Worm (Caenorhabditis elegans) whole organism, young adult: ENCODE data around the gene glb-11.
A peak's percentile ranks its signal among the peaks of the same experiment; 100 is the strongest.

Experiments
- B0336.3 ChIP-seq: fragments of 200-800 bp; sonication (Bioruptor generic); IDR thresholded peaks from 2 replicates; pipeline ENCODE4 v1.3.6; 2022; ENCODE audit warnings: missing genetic modification characterization, missing compliant biosample characterization
- C06A6.2 ChIP-seq: fragments of 200-800 bp; sonication (Bioruptor generic); conservative IDR thresholded peaks from 2 replicates; pipeline ENCODE4 v1.3.6; 2022; ENCODE audit warnings: missing genetic modification characterization, missing compliant biosample characterization
- F23B12.7 ChIP-seq: sonication (generic microtip); optimal IDR thresholded peaks from 2 replicates; lab custom pipeline; 2017; ENCODE audit warnings: missing genetic modification characterization, mild to moderate bottlenecking, missing compliant biosample characterization, antibody characterized with exemption, moderate library complexity; ENCODE audit not compliant: insufficient read depth
- F33H1.4 ChIP-seq: fragments of 200-800 bp; sonication (Bioruptor generic); IDR thresholded peaks from 2 replicates; pipeline ENCODE4 v1.3.6; 2022; ENCODE audit warnings: missing genetic modification reagents, missing genetic modification characterization, missing compliant biosample characterization
- F57A8.1 ChIP-seq: fragments of 200-800 bp; sonication (Bioruptor generic); optimal IDR thresholded peaks from 2 replicates; lab custom pipeline; 2018; ENCODE audit warnings: mild to moderate bottlenecking, missing genetic modification characterization, moderate library complexity, missing compliant biosample characterization
- F57C9.4 ChIP-seq: sonication (generic microtip); optimal IDR thresholded peaks from 2 replicates; lab custom pipeline; 2017; ENCODE audit warnings: mild to moderate bottlenecking, missing genetic modification characterization, missing compliant biosample characterization
- K12H6.12 ChIP-seq: fragments of 200-800 bp; sonication (Bioruptor generic); optimal IDR thresholded peaks from 2 replicates; lab custom pipeline; 2018; ENCODE audit warnings: mild to moderate bottlenecking, missing genetic modification characterization, missing compliant biosample characterization
- T26A5.8 ChIP-seq: sonication (generic microtip); optimal IDR thresholded peaks from 2 replicates; lab custom pipeline; 2016; ENCODE audit warnings: missing genetic modification characterization, missing compliant biosample characterization
- Y53F4B.3 ChIP-seq: fragments of 200-800 bp; sonication (Bioruptor generic); IDR thresholded peaks from 2 replicates; pipeline ENCODE4 v1.3.6; 2022; ENCODE audit warnings: missing genetic modification reagents, missing genetic modification characterization, missing compliant biosample characterization
- Y53G8AR.9 ChIP-seq: fragments of 200-800 bp; sonication (Bioruptor generic); conservative IDR thresholded peaks from 2 replicates; pipeline ENCODE4 v1.3.6; 2022; ENCODE audit warnings: missing genetic modification reagents, missing genetic modification characterization, missing compliant biosample characterization
- Y56A3A.18 ChIP-seq: fragments of 200-800 bp; sonication (Bioruptor generic); IDR thresholded peaks from 2 replicates; pipeline ENCODE4 v1.3.6; 2022; ENCODE audit warnings: missing genetic modification reagents, missing genetic modification characterization, missing compliant biosample characterization
- Y67H2A.10 ChIP-seq: fragments of 200-800 bp; sonication (Bioruptor generic); conservative IDR thresholded peaks from 2 replicates; pipeline ENCODE4 v1.3.6; 2022; ENCODE audit warnings: missing genetic modification reagents, missing genetic modification characterization, missing compliant biosample characterization
- Y95B8A.8 ChIP-seq: fragments of 200-800 bp; sonication (Bioruptor generic); IDR thresholded peaks from 2 replicates; pipeline ENCODE4 v1.3.6; 2022; ENCODE audit warnings: missing genetic modification reagents, missing genetic modification characterization, missing compliant biosample characterization
- atf-7 ChIP-seq: sonication (generic microtip); optimal IDR thresholded peaks from 2 replicates; lab custom pipeline; 2017; ENCODE audit warnings: mild to moderate bottlenecking, missing genetic modification characterization, missing compliant biosample characterization
- ceh-100 ChIP-seq: fragments of 200-800 bp; sonication (Bioruptor generic); IDR thresholded peaks from 2 replicates; pipeline ENCODE4 v1.3.6; 2022; ENCODE audit warnings: missing genetic modification reagents, missing genetic modification characterization, missing compliant biosample characterization
- ceh-40 ChIP-seq: fragments of 200-800 bp; sonication (Bioruptor generic); IDR thresholded peaks from 2 replicates; pipeline ENCODE4 v1.3.6; 2022; ENCODE audit warnings: missing genetic modification characterization, missing compliant biosample characterization
- ceh-58 ChIP-seq: fragments of 200-800 bp; sonication (Bioruptor generic); IDR thresholded peaks from 2 replicates; pipeline ENCODE4 v1.3.6; 2022; ENCODE audit warnings: missing genetic modification characterization, missing compliant biosample characterization
- ceh-91 ChIP-seq: fragments of 200-800 bp; sonication (Bioruptor generic); IDR thresholded peaks from 2 replicates; pipeline ENCODE4 v1.3.6; 2022; ENCODE audit warnings: missing genetic modification reagents, missing genetic modification characterization, missing compliant biosample characterization
- chd-7 ChIP-seq: sonication (generic microtip); optimal IDR thresholded peaks from 2 replicates; lab custom pipeline; 2016; ENCODE audit warnings: mild to moderate bottlenecking, missing genetic modification characterization, moderate library complexity, missing compliant biosample characterization
- die-1 ChIP-seq: sonication (generic microtip); optimal IDR thresholded peaks from 2 replicates; lab custom pipeline; 2016; ENCODE audit warnings: missing genotype, mild to moderate bottlenecking, missing genetic modification characterization, missing compliant biosample characterization
- dox-1 ChIP-seq: fragments of 200-800 bp; sonication (Bioruptor generic); IDR thresholded peaks from 2 replicates; pipeline ENCODE4 v1.3.6; 2022; ENCODE audit warnings: missing genetic modification reagents, missing genetic modification characterization, missing compliant biosample characterization
- ekl-4 ChIP-seq: fragments of 200-800 bp; sonication (Bioruptor generic); IDR thresholded peaks from 2 replicates; pipeline ENCODE4 v1.3.6; 2022; ENCODE audit warnings: missing genetic modification reagents, missing genetic modification characterization, missing compliant biosample characterization
- ets-4 ChIP-seq: fragments of 200-800 bp; sonication (Bioruptor generic); optimal IDR thresholded peaks from 2 replicates; lab custom pipeline; 2018; ENCODE audit warnings: mild to moderate bottlenecking, missing genetic modification characterization, missing compliant biosample characterization
- fkh-3 ChIP-seq: sonication (generic microtip); optimal IDR thresholded peaks from 2 replicates; lab custom pipeline; 2016; ENCODE audit warnings: mild to moderate bottlenecking, missing genetic modification characterization, missing compliant biosample characterization
- hrde-1 ChIP-seq: sonication (generic microtip); optimal IDR thresholded peaks from 2 replicates; lab custom pipeline; 2016; ENCODE audit warnings: missing genetic modification characterization, mild to moderate bottlenecking, missing compliant biosample characterization, moderate library complexity, missing genotype, missing genetic modification reagents, borderline replicate concordance
- hsf-1 ChIP-seq: fragments of 200-800 bp; sonication (Bioruptor generic); IDR thresholded peaks from 2 replicates; pipeline ENCODE4 v1.3.6; 2022; ENCODE audit warnings: missing genetic modification reagents, missing genetic modification characterization, missing compliant biosample characterization
- let-526 ChIP-seq: fragments of 200-800 bp; sonication (Bioruptor generic); IDR thresholded peaks from 2 replicates; pipeline ENCODE4 v1.3.6; 2022; ENCODE audit warnings: missing genetic modification reagents, missing genetic modification characterization, missing compliant biosample characterization
- lin-40 ChIP-seq: sonication (generic microtip); optimal IDR thresholded peaks from 2 replicates; lab custom pipeline; 2016; ENCODE audit warnings: missing genetic modification characterization, mild to moderate bottlenecking, missing compliant biosample characterization, missing genotype, missing genetic modification reagents
- lin-54 ChIP-seq: fragments of 200-800 bp; sonication (Bioruptor generic); optimal IDR thresholded peaks from 2 replicates; lab custom pipeline; 2018; ENCODE audit warnings: mild to moderate bottlenecking, missing genetic modification characterization, missing compliant biosample characterization
- lsl-1 ChIP-seq: fragments of 200-800 bp; sonication (Bioruptor generic); optimal IDR thresholded peaks from 2 replicates; lab custom pipeline; 2018; ENCODE audit warnings: mild to moderate bottlenecking, missing genetic modification characterization, moderate library complexity, missing compliant biosample characterization
- madf-3 ChIP-seq: fragments of 200-800 bp; sonication (Bioruptor generic); IDR thresholded peaks from 2 replicates; pipeline ENCODE4 v1.3.6; 2022; ENCODE audit warnings: missing genetic modification reagents, missing genetic modification characterization, missing compliant biosample characterization
- madf-6 ChIP-seq: fragments of 200-800 bp; sonication (Bioruptor generic); IDR thresholded peaks from 2 replicates; pipeline ENCODE4 v1.3.6; 2022; ENCODE audit warnings: missing genetic modification reagents, missing genetic modification characterization, missing compliant biosample characterization
- madf-8 ChIP-seq: fragments of 200-800 bp; sonication (Bioruptor generic); conservative IDR thresholded peaks from 2 replicates; pipeline ENCODE4 v1.3.6; 2022; ENCODE audit warnings: missing genetic modification reagents, missing genetic modification characterization, missing compliant biosample characterization
- mes-4 ChIP-seq: sonication (generic microtip); optimal IDR thresholded peaks from 2 replicates; lab custom pipeline; 2016; ENCODE audit warnings: missing genotype, missing genetic modification characterization, missing compliant biosample characterization
- nfya-1 ChIP-seq: sonication (generic microtip); optimal IDR thresholded peaks from 2 replicates; lab custom pipeline; 2017; ENCODE audit warnings: antibody characterized with exemption, missing compliant biosample characterization, missing genetic modification characterization, borderline replicate concordance; ENCODE audit not compliant: insufficient read depth
- nfya-2 ChIP-seq: fragments of 200-800 bp; sonication (Bioruptor generic); IDR thresholded peaks from 2 replicates; pipeline ENCODE4 v1.3.6; 2022; ENCODE audit warnings: missing genetic modification reagents, missing genetic modification characterization, missing compliant biosample characterization
- nhr-27 ChIP-seq: fragments of 200-800 bp; sonication (Bioruptor generic); optimal IDR thresholded peaks from 2 replicates; lab custom pipeline; 2018; ENCODE audit warnings: mild to moderate bottlenecking, missing genetic modification characterization, moderate library complexity, missing compliant biosample characterization
- nhr-90 ChIP-seq: sonication (generic microtip); optimal IDR thresholded peaks from 2 replicates; lab custom pipeline; 2016; ENCODE audit warnings: missing genotype, mild to moderate bottlenecking, missing genetic modification characterization, missing compliant biosample characterization
- pha-4 ChIP-seq: fragments of 150-350 bp; sonication (generic microtip); optimal IDR thresholded peaks from 2 replicates; lab custom pipeline; 2014; ENCODE audit warnings: missing biosample characterization, missing genetic modification reagents, missing genetic modification characterization
- snpc-1.1 ChIP-seq: sonication (generic microtip); optimal IDR thresholded peaks from 2 replicates; lab custom pipeline; 2017; ENCODE audit warnings: missing genetic modification characterization, mild to moderate bottlenecking, missing compliant biosample characterization, antibody characterized with exemption, moderate library complexity, missing genotype, missing genetic modification reagents; ENCODE audit not compliant: insufficient read depth
- snpc-3.4 ChIP-seq: sonication (generic microtip); optimal IDR thresholded peaks from 2 replicates; lab custom pipeline; 2017; ENCODE audit warnings: missing genetic modification characterization, mild to moderate bottlenecking, missing compliant biosample characterization, antibody characterized with exemption, moderate library complexity, missing genotype, missing genetic modification reagents
- snpc-4 ChIP-seq, 5 experiments: fragments of 150-350 bp in 1 of 5; sonication (generic microtip) in 4 of 5; optimal IDR thresholded peaks; 2 replicates each; lab custom pipeline; 2014 to 2018; ENCODE audit warnings: missing genetic modification characterization in 5 of 5, missing biosample characterization in 3 of 5, antibody characterized with exemption in 2 of 5, mild to moderate bottlenecking in 2 of 5, missing compliant biosample characterization in 2 of 5, missing genotype in 2 of 5, moderate library complexity in 2 of 5, missing genetic modification reagents in 1 of 5
- somi-1 ChIP-seq: fragments of 200-800 bp; sonication (Bioruptor generic); optimal IDR thresholded peaks from 2 replicates; lab custom pipeline; 2018; ENCODE audit warnings: mild to moderate bottlenecking, missing genetic modification characterization, missing compliant biosample characterization
- tbp1 ChIP-seq: fragments of 200-800 bp; sonication (Bioruptor generic); optimal IDR thresholded peaks from 2 replicates; lab custom pipeline; 2018; ENCODE audit warnings: mild to moderate bottlenecking, missing genetic modification characterization, missing compliant biosample characterization
- tlf-1 ChIP-seq: fragments of 200-800 bp; sonication (Bioruptor generic); optimal IDR thresholded peaks from 2 replicates; lab custom pipeline; 2018; ENCODE audit warnings: mild to moderate bottlenecking, missing genetic modification characterization, missing compliant biosample characterization
- ztf-25 ChIP-seq: fragments of 200-800 bp; sonication (Bioruptor generic); IDR thresholded peaks from 2 replicates; pipeline ENCODE4 v1.3.6; 2022; ENCODE audit warnings: missing genetic modification reagents, missing genetic modification characterization, missing compliant biosample characterization
- ztf-6 ChIP-seq: fragments of 200-800 bp; sonication (Bioruptor generic); IDR thresholded peaks from 2 replicates; pipeline ENCODE4 v1.3.6; 2022; ENCODE audit warnings: missing genetic modification reagents, missing genetic modification characterization, missing compliant biosample characterization

The glb-11 gene

DNA sequence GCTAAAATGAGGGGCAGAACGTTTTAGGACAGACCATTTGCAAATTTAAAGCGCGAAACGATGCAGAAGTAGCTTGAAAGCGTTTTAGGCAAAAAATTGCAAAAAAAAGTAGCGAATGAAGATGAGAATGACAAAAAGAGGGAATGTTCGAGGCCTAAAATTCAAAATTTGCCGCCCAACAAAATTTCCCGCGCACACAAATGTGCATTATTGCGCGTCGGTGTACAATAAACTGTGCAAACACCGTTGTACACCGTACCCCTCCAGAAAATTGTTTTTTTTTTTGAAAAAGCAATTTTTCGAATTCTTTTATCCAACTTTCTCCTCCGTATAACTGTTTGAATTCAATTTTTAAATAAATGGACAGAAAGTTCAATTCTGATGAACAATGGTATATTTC is 27.8 kb upstream of the glb-11 start, which contains the start of gene snpc-3.4:
TSS of gene snpc-3.4 (plus strand) at position 237 of the 400 bp plus-strand sequence.
- peak; percentile 88 for TF ChIP-seq ekl-4
- peak; percentile 65 for TF ChIP-seq tbp1 (GFP tag; lab: Kevin White, UChicago)
- no peak for TF ChIP-seq Y56A3A.18 (GFP tag; lab: Robert Waterston, UW)
- no peak for TF ChIP-seq nfya-2 (GFP tag; lab: Robert Waterston, UW)
- TF ChIP-seq die-1 (tag; lab: Kevin White, UChicago): no peak
- TF ChIP-seq lsl-1 (GFP tag; lab: Kevin White, UChicago): peak; percentile 96
- TF ChIP-seq F57A8.1 (GFP tag; lab: Kevin White, UChicago): no peak
- TF ChIP-seq F57C9.4 (tag; lab: Kevin White, UChicago): no peak
- TF ChIP-seq B0336.3 (GFP tag; lab: Robert Waterston, UW): peak; percentile 84
- peak; percentile 95 for TF ChIP-seq madf-3 (GFP tag; lab: Robert Waterston, UW)
- peak; percentile 61; the same call in 1 of the 2 replicates for TF ChIP-seq ceh-100 (GFP tag; lab: Robert Waterston, UW)
- TF ChIP-seq ceh-91 (GFP tag; lab: Robert Waterston, UW): peak; percentile 96
- peak; percentile 70 for TF ChIP-seq snpc-1.1 (tag; lab: Kevin White, UChicago)
- TF ChIP-seq C06A6.2 (GFP tag; lab: Robert Waterston, UW): no peak
- TF ChIP-seq madf-6 (GFP tag; lab: Robert Waterston, UW): peak; percentile 99
- no peak for TF ChIP-seq fkh-3
- TF ChIP-seq nhr-90 (tag; lab: Kevin White, UChicago): no peak
- 0 out of 2 replicates have a peak, but pooled peaks have one; percentile 10 for TF ChIP-seq Y67H2A.10 (GFP tag; lab: Robert Waterston, UW)
- no peak for TF ChIP-seq mes-4
- peak; percentile 95 for TF ChIP-seq Y95B8A.8
- peak; percentile 94 for TF ChIP-seq tlf-1 (GFP tag; lab: Kevin White, UChicago)
- TF ChIP-seq pha-4 (tag; lab: Kevin White, UChicago): no peak
- peak; percentile 86 for TF ChIP-seq F33H1.4 (GFP tag; lab: Robert Waterston, UW)
- TF ChIP-seq Y53G8AR.9: peak; percentile 85
- peak; percentile 7; the same call in 1 of the 2 replicates for TF ChIP-seq Y53F4B.3 (GFP tag; lab: Robert Waterston, UW)
- peak; percentile 98 for TF ChIP-seq hsf-1 (GFP tag; lab: Robert Waterston, UW)
- no peak for TF ChIP-seq atf-7 (tag; lab: Kevin White, UChicago)
- TF ChIP-seq ceh-40 (GFP tag; lab: Robert Waterston, UW): no peak
- peak; percentile 21 for TF ChIP-seq F23B12.7 (tag; lab: Kevin White, UChicago)
- TF ChIP-seq K12H6.12 (tag; lab: Kevin White, UChicago): no peak
- no peak for TF ChIP-seq T26A5.8 (tag; lab: Kevin White, UChicago)
- no peak for TF ChIP-seq let-526 (GFP tag; lab: Robert Waterston, UW)
- TF ChIP-seq ztf-6 (GFP tag; lab: Robert Waterston, UW): 0 out of 2 replicates have a peak, but pooled peaks have one; percentile 18
- TF ChIP-seq ceh-58: no peak
- TF ChIP-seq lin-40 (tag; lab: Kevin White, UChicago): peak; percentile 37
- no peak for TF ChIP-seq somi-1 (GFP tag; lab: Kevin White, UChicago)
- TF ChIP-seq nhr-27 (tag; lab: Kevin White, UChicago): no peak
- peak; percentile 94 for TF ChIP-seq snpc-3.4 (tag; lab: Kevin White, UChicago)
- no peak for TF ChIP-seq nfya-1 (tag; lab: Kevin White, UChicago)
- peak; percentile 92 for TF ChIP-seq dox-1 (GFP tag; lab: Robert Waterston, UW)
- no peak for TF ChIP-seq ets-4 (GFP tag; lab: Kevin White, UChicago)
- TF ChIP-seq ztf-25 (GFP tag; lab: Robert Waterston, UW): no peak
- TF ChIP-seq madf-8 (GFP tag; lab: Robert Waterston, UW): peak; percentile 96
- TF ChIP-seq hrde-1 (tag; lab: Kevin White, UChicago): peak; percentile 4
- peak; percentile 27 for TF ChIP-seq snpc-4 (GFP tag; optimal IDR thresholded peaks at IDR 0.05; lab: Kevin White, UChicago)
- TF ChIP-seq snpc-4 (tag; optimal IDR thresholded peaks at IDR 0.05; lab: Kevin White, UChicago): peak; percentile 31 to 61 (median 50)
- TF ChIP-seq lin-54 (GFP tag; lab: Kevin White, UChicago): peak; percentile 94
- TF ChIP-seq chd-7 (tag; lab: Kevin White, UChicago): no peak
